Fruit fly (Drosophila melanogaster) whole organism, embryonic: ENCODE data around the gene Sf3b1.

Experiments
- BEAF-32 ChIP-seq: fragments of 200-800 bp; sonication (Bioruptor generic); optimal IDR thresholded peaks from 3 replicates; lab custom pipeline; 2017; ENCODE audit warnings: missing biosample characterization, missing genetic modification characterization, mild to moderate bottlenecking, moderate library complexity, missing genetic modification reagents
- CG10147 ChIP-seq: fragments of 200-800 bp; sonication (Bioruptor generic); optimal IDR thresholded peaks from 2 replicates; lab custom pipeline; 2019; ENCODE audit warnings: missing biosample characterization, mild to moderate bottlenecking, missing genetic modification characterization, moderate library complexity
- CG1024 ChIP-seq: fragments of 200-800 bp; sonication (Bioruptor generic); IDR thresholded peaks from 2 replicates; pipeline ENCODE4 v1.3.6; 2022; ENCODE audit warnings: missing biosample characterization, missing genetic modification characterization
- CG10979 ChIP-seq: fragments of 200-800 bp; sonication (Bioruptor generic); optimal IDR thresholded peaks from 2 replicates; lab custom pipeline; 2018; ENCODE audit warnings: missing biosample characterization, mild to moderate bottlenecking, missing genetic modification characterization, moderate library complexity
- CG11560 ChIP-seq: fragments of 200-800 bp; sonication (Bioruptor generic); IDR thresholded peaks from 3 replicates; pipeline ENCODE4 v1.3.6; 2022; ENCODE audit warnings: missing biosample characterization, missing genetic modification characterization
- CG12071 ChIP-seq: fragments of 200-800 bp; sonication (Bioruptor generic); optimal IDR thresholded peaks from 3 replicates; lab custom pipeline; 2018; ENCODE audit warnings: missing biosample characterization, mild to moderate bottlenecking, missing genetic modification characterization
- CG12155 ChIP-seq: fragments of 200-800 bp; sonication (Bioruptor generic); optimal IDR thresholded peaks from 3 replicates; lab custom pipeline; 2016; ENCODE audit warnings: missing biosample characterization, missing genetic modification characterization
- CG13123 ChIP-seq: fragments of 200-800 bp; sonication (Bioruptor generic); optimal IDR thresholded peaks from 2 replicates; lab custom pipeline; 2016; ENCODE audit warnings: missing biosample characterization, missing genetic modification characterization
- CG13287 ChIP-seq: fragments of 200-800 bp; sonication (Bioruptor generic); IDR thresholded peaks from 2 replicates; pipeline ENCODE4 v1.3.6; 2022; ENCODE audit warnings: missing biosample characterization, missing genetic modification characterization; ENCODE audit not compliant: partially characterized antibody
- CG13296 ChIP-seq: fragments of 200-800 bp; sonication (Bioruptor generic); optimal IDR thresholded peaks from 3 replicates; lab custom pipeline; 2018; ENCODE audit warnings: missing biosample characterization, mild to moderate bottlenecking, missing genetic modification characterization
- CG13894 ChIP-seq: fragments of 200-800 bp; sonication (Bioruptor generic); optimal IDR thresholded peaks from 3 replicates; lab custom pipeline; 2018; ENCODE audit warnings: missing biosample characterization, mild to moderate bottlenecking, missing genetic modification characterization, moderate library complexity
- CG14860 ChIP-seq: fragments of 200-800 bp; sonication (Bioruptor generic); IDR thresholded peaks from 3 replicates; pipeline ENCODE4 v1.3.6; 2022; ENCODE audit warnings: missing biosample characterization, missing genetic modification characterization; ENCODE audit not compliant: partially characterized antibody
- CG17385 ChIP-seq: fragments of 200-800 bp; sonication (Bioruptor generic); optimal IDR thresholded peaks from 3 replicates; lab custom pipeline; 2018; ENCODE audit warnings: missing biosample characterization, mild to moderate bottlenecking, missing genetic modification characterization
- CG2120 ChIP-seq: fragments of 200-800 bp; sonication (Bioruptor generic); optimal IDR thresholded peaks from 3 replicates; lab custom pipeline; 2016; ENCODE audit warnings: missing biosample characterization, missing genetic modification characterization
- CG2678 ChIP-seq: fragments of 200-800 bp; sonication (Bioruptor generic); optimal IDR thresholded peaks from 3 replicates; lab custom pipeline; 2019; ENCODE audit warnings: missing biosample characterization, mild to moderate bottlenecking, missing genetic modification characterization, moderate library complexity
- CG2712 ChIP-seq: fragments of 200-800 bp; optimal IDR thresholded peaks from 3 replicates; lab custom pipeline; 2019; ENCODE audit warnings: missing biosample characterization, mild to moderate bottlenecking, missing genetic modification characterization, moderate library complexity
- CG31365 ChIP-seq: fragments of 200-800 bp; sonication (Bioruptor generic); optimal IDR thresholded peaks from 2 replicates; lab custom pipeline; 2018; ENCODE audit warnings: missing biosample characterization, mild to moderate bottlenecking, missing genetic modification characterization
- CG3726 ChIP-seq: fragments of 200-800 bp; sonication (Bioruptor generic); IDR thresholded peaks from 3 replicates; pipeline ENCODE4, ENCODE4 v1.3.6; 2022; ENCODE audit warnings: missing biosample characterization, missing genetic modification characterization
- CG3847 ChIP-seq: fragments of 200-800 bp; sonication (Bioruptor generic); IDR thresholded peaks from 2 replicates; pipeline ENCODE4 v1.3.6; 2022; ENCODE audit warnings: missing biosample characterization, missing genetic modification characterization
- CG4282 ChIP-seq: fragments of 200-800 bp; sonication (Bioruptor generic); optimal IDR thresholded peaks from 2 replicates; lab custom pipeline; 2016; ENCODE audit warnings: missing biosample characterization, missing genetic modification characterization
- CG6175 ChIP-seq: fragments of 200-800 bp; sonication (Bioruptor generic); IDR thresholded peaks from 3 replicates; pipeline ENCODE4 v1.3.6; 2022; ENCODE audit warnings: missing biosample characterization, missing genetic modification characterization
- CG6765 ChIP-seq: fragments of 200-800 bp; sonication (Bioruptor generic); optimal IDR thresholded peaks from 3 replicates; lab custom pipeline; 2017; ENCODE audit warnings: missing biosample characterization, mild to moderate bottlenecking, missing genetic modification characterization
- CG7357 ChIP-seq: fragments of 200-800 bp; sonication (Bioruptor generic); IDR thresholded peaks from 3 replicates; pipeline ENCODE4 v1.3.6; 2022; ENCODE audit warnings: missing biosample characterization, missing genetic modification characterization
- CG7928 ChIP-seq: fragments of 200-800 bp; sonication (Bioruptor generic); optimal IDR thresholded peaks from 2 replicates; lab custom pipeline; 2017; ENCODE audit warnings: missing biosample characterization, mild to moderate bottlenecking, missing genetic modification characterization
- CG8281 ChIP-seq: fragments of 200-800 bp; sonication (Bioruptor generic); optimal IDR thresholded peaks from 2 replicates; lab custom pipeline; 2018; ENCODE audit warnings: missing biosample characterization, mild to moderate bottlenecking, missing genetic modification characterization, moderate library complexity
- CG8944 ChIP-seq: fragments of 200-800 bp; sonication (Bioruptor generic); optimal IDR thresholded peaks from 3 replicates; lab custom pipeline; 2016; ENCODE audit warnings: missing biosample characterization, missing genetic modification characterization
- CTCF ChIP-seq: fragments of 200-800 bp; sonication (Bioruptor generic); optimal IDR thresholded peaks from 2 replicates; lab custom pipeline; 2017; ENCODE audit warnings: missing biosample characterization, mild to moderate bottlenecking, missing genetic modification characterization, moderate library complexity
- Deaf1 ChIP-seq: fragments of 200-800 bp; optimal IDR thresholded peaks from 3 replicates; lab custom pipeline; 2019; ENCODE audit warnings: missing biosample characterization, mild to moderate bottlenecking, missing genetic modification characterization, moderate library complexity
- Doc2 ChIP-seq: fragments of 200-800 bp; sonication (Bioruptor generic); IDR thresholded peaks from 2 replicates; pipeline ENCODE4 v1.3.6; 2022; ENCODE audit warnings: missing biosample characterization, missing genetic modification characterization
- Doc3 ChIP-seq: fragments of 200-800 bp; sonication (Bioruptor generic); IDR thresholded peaks from 3 replicates; pipeline ENCODE4 v1.3.6; 2022; ENCODE audit warnings: missing biosample characterization, missing genetic modification characterization; ENCODE audit not compliant: partially characterized antibody
- Dp ChIP-seq: fragments of 200-800 bp; sonication (Bioruptor generic); optimal IDR thresholded peaks from 2 replicates; lab custom pipeline; 2018; ENCODE audit warnings: missing biosample characterization, mild to moderate bottlenecking, missing genetic modification characterization, moderate library complexity
- HmgZ ChIP-seq: fragments of 200-800 bp; sonication (Bioruptor generic); optimal IDR thresholded peaks from 2 replicates; lab custom pipeline; 2018; ENCODE audit warnings: missing biosample characterization, mild to moderate bottlenecking, missing genetic modification characterization
- Hr78 ChIP-seq, 2 experiments: fragments of 200-800 bp in 1 of 2; fragments of >200 bp in 1 of 2; sonication (Bioruptor generic) in 1 of 2; optimal IDR thresholded peaks; 2 replicates each; lab custom pipeline; 2017 to 2019; ENCODE audit warnings: missing biosample characterization in 2 of 2, missing genetic modification characterization in 2 of 2, mild to moderate bottlenecking in 1 of 2, moderate library complexity in 1 of 2
- Hsf ChIP-seq: fragments of 200-800 bp; sonication (Bioruptor generic); optimal IDR thresholded peaks from 3 replicates; lab custom pipeline; 2016; ENCODE audit warnings: missing biosample characterization, missing genetic modification characterization
- Scr ChIP-seq: fragments of 200-800 bp; sonication (Bioruptor generic); IDR thresholded peaks from 2 replicates; pipeline ENCODE4 v1.3.6; 2022; ENCODE audit warnings: missing biosample characterization, missing genetic modification characterization; ENCODE audit not compliant: partially characterized antibody
- Trl ChIP-seq, 3 experiments: fragments of >200 bp in 2 of 3; fragments of 200-800 bp in 1 of 3; sonication (Bioruptor generic) in 1 of 3; optimal IDR thresholded peaks; 2 replicates in 1 of 3; 3 replicates in 2 of 3; lab custom pipeline; 2016 to 2017; ENCODE audit warnings: missing biosample characterization in 1 of 3, missing genetic modification characterization in 1 of 3
- Xrp1 ChIP-seq: fragments of 200-800 bp; sonication (Bioruptor generic); IDR thresholded peaks from 2 replicates; pipeline ENCODE4 v1.3.6; 2022; ENCODE audit warnings: missing biosample characterization, missing genetic modification characterization
- az2 ChIP-seq: fragments of 200-800 bp; sonication (Bioruptor generic); optimal IDR thresholded peaks from 3 replicates; lab custom pipeline; 2016; ENCODE audit warnings: missing biosample characterization, missing genetic modification characterization
- ems ChIP-seq: fragments of 200-800 bp; sonication (Bioruptor generic); optimal IDR thresholded peaks from 3 replicates; lab custom pipeline; 2016; ENCODE audit warnings: missing biosample characterization, missing genetic modification characterization
- exex ChIP-seq: fragments of 200-800 bp; sonication (Bioruptor generic); optimal IDR thresholded peaks from 4 replicates; lab custom pipeline; 2018; ENCODE audit warnings: missing biosample characterization, mild to moderate bottlenecking, missing genetic modification characterization, moderate library complexity
- ken ChIP-seq: fragments of 200-800 bp; sonication (Bioruptor generic); IDR thresholded peaks from 3 replicates; pipeline ENCODE4 v1.3.6; 2022; ENCODE audit warnings: missing biosample characterization, missing genetic modification characterization
- nau ChIP-seq: fragments of 200-800 bp; sonication (Bioruptor generic); optimal IDR thresholded peaks from 3 replicates; lab custom pipeline; 2017; ENCODE audit warnings: missing biosample characterization, mild to moderate bottlenecking, missing genetic modification characterization, missing genetic modification reagents
- pfk ChIP-seq: fragments of 200-800 bp; sonication (Bioruptor generic); optimal IDR thresholded peaks from 2 replicates; lab custom pipeline; 2018; ENCODE audit warnings: missing biosample characterization, mild to moderate bottlenecking, missing genetic modification characterization, moderate library complexity
- pzg ChIP-seq: fragments of 200-800 bp; sonication (Bioruptor generic); optimal IDR thresholded peaks from 3 replicates; lab custom pipeline; 2018; ENCODE audit warnings: missing biosample characterization, mild to moderate bottlenecking, missing genetic modification characterization, moderate library complexity
- sd ChIP-seq: fragments of 200-800 bp; sonication (Bioruptor generic); optimal IDR thresholded peaks from 3 replicates; lab custom pipeline; 2018; ENCODE audit warnings: missing biosample characterization, mild to moderate bottlenecking, missing genetic modification characterization, moderate library complexity
- sens ChIP-seq: fragments of 200-800 bp; sonication (Bioruptor generic); peaks from one replicate; lab custom pipeline; 2016; ENCODE audit warnings: missing biosample characterization, missing genetic modification characterization
- sob ChIP-seq: fragments of 200-800 bp; sonication (Bioruptor generic); IDR thresholded peaks from 2 replicates; pipeline ENCODE4 v1.3.6; 2022; ENCODE audit warnings: missing biosample characterization, missing genetic modification characterization
- tap ChIP-seq: fragments of 200-800 bp; optimal IDR thresholded peaks from 3 replicates; lab custom pipeline; 2019; ENCODE audit warnings: missing biosample characterization, mild to moderate bottlenecking, missing genetic modification characterization, moderate library complexity
- trem ChIP-seq: fragments of 200-800 bp; optimal IDR thresholded peaks from 3 replicates; lab custom pipeline; 2019; ENCODE audit warnings: missing biosample characterization, mild to moderate bottlenecking, missing genetic modification characterization, moderate library complexity
- vvl ChIP-seq: fragments of 200-800 bp; sonication (Bioruptor generic); IDR thresholded peaks from 2 replicates; pipeline ENCODE4 v1.3.6; 2022; ENCODE audit warnings: missing biosample characterization, missing genetic modification characterization
- zfh2 ChIP-seq: fragments of 200-800 bp; sonication (Bioruptor generic); optimal IDR thresholded peaks from 2 replicates; lab custom pipeline; 2016; ENCODE audit warnings: missing biosample characterization, missing genetic modification characterization

The Sf3b1 gene

DNA sequence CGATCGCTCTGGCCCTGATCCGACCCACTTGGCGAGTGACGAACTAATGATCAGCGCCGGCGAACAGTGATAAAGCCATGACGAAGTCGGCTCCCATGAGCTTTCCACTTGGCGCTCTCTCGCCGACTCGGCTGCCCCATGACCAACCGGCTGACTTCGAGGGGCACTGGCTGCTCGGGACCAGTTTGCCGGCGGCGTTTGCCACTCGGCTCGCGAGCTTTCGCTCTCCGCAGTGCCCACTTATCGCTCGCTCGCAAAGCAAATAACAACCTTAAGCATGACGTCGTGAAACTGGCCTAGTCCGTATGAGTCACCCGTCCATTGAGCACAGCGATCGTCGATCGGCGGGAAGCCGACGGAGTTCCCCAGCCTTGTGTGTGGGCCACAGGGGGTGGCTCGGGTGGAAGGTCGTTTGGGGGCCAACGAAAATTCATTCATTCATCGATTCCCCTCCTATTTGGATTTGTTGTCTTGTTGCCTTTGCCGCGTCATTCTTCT lies 15.7 kb upstream of the Sf3b1 start, which contains the start of gene Ets21C (continued):
- TF ChIP-seq Trl (optimal IDR thresholded peaks at IDR 0.05; lab: Kevin White, UChicago) (peak; percentile 50 to 72), Trl (GFP tag; optimal IDR thresholded peaks at IDR 0.05; lab: Kevin White, UChicago) (peak; percentile 28), BEAF-32 (GFP tag; lab: Kevin White, UChicago) (no peak), CG11560 (no peak), HmgZ (tag; lab: Kevin White, UChicago) (peak; percentile 30), Scr (GFP tag; lab: Robert Waterston, UW) (0 out of 2 replicates have a peak, but pooled peaks have one; percentile 22), CG13894 (tag; lab: Kevin White, UChicago) (peak; percentile 32), Hr78 (GFP tag; optimal IDR thresholded peaks at IDR 0.05; lab: Kevin White, UChicago) (peak in 1 of 2 experiments; percentile 95), CG8944 (no peak), CG8281 (tag; lab: Kevin White, UChicago) (no peak), Deaf1 (tag; lab: Kevin White, UChicago) (peak; percentile 97), Doc3 (GFP tag; lab: Robert Waterston, UW) (no peak), exex (peak; percentile 34), CG4282 (GFP tag; lab: Kevin White, UChicago) (no peak), CG10979 (no peak), nau (GFP tag; lab: Kevin White, UChicago) (no peak), CG7357 (GFP tag; lab: Robert Waterston, UW) (no peak), Doc2 (GFP tag; lab: Robert Waterston, UW) (no peak), CG1024 (GFP tag; lab: Robert Waterston, UW) (no peak), ken (GFP tag; lab: Robert Waterston, UW) (no peak), sd (tag; lab: Kevin White, UChicago) (peak; percentile 83), pzg (GFP tag; lab: Kevin White, UChicago) (no peak), CG6765 (peak; percentile 58), CG17385 (GFP tag; lab: Kevin White, UChicago) (peak; percentile 7), vvl (GFP tag; lab: Robert Waterston, UW) (no peak), Hsf (GFP tag; lab: Kevin White, UChicago) (no peak), Dp (GFP tag; lab: Kevin White, UChicago) (no peak), sens (peak; percentile 69), CG31365 (no peak), CG2712 (no peak), CG10147 (GFP tag; lab: Kevin White, UChicago) (no peak), CG12155 (GFP tag; lab: Kevin White, UChicago) (no peak), CG13123 (no peak), tap (tag; lab: Kevin White, UChicago) (no peak), ems (GFP tag; lab: Kevin White, UChicago) (no peak), CG12071 (GFP tag; lab: Kevin White, UChicago) (peak; percentile 53), Xrp1 (GFP tag; lab: Robert Waterston, UW) (no peak), CG2120 (GFP tag; lab: Kevin White, UChicago) (no peak), CG3847 (GFP tag; lab: Robert Waterston, UW) (no peak), CG14860 (GFP tag; lab: Robert Waterston, UW) (no peak), CG3726 (GFP tag; lab: Robert Waterston, UW) (no peak), CG2678 (tag; lab: Kevin White, UChicago) (no peak), CTCF (GFP tag; lab: Kevin White, UChicago) (no peak), CG6175 (0 out of 3 replicates have a peak, but pooled peaks have one; percentile 73), CG7928 (no peak), CG13287 (GFP tag; lab: Robert Waterston, UW) (peak; percentile 65), CG13296 (peak; percentile 23), sob (GFP tag; lab: Robert Waterston, UW) (no peak; the same call in 1 of the 2 replicates), zfh2 (no peak), pfk (GFP tag; lab: Kevin White, UChicago) (no peak), trem (tag; lab: Kevin White, UChicago) (no peak), az2 (no peak)
